Worm (Caenorhabditis elegans) whole organism, midembryonic: ENCODE results near the gene F07H5.13.

ENCODE experiments used
- klf-2 ChIP-seq: fragments of 200-800 bp; sonication (Bioruptor generic); conservative IDR thresholded peaks from 2 replicates; pipeline ENCODE4 v1.3.6; 2022; ENCODE audit warnings: missing genetic modification reagents, missing genetic modification characterization, missing compliant biosample characterization
- ref-1 ChIP-seq: fragments of 200-800 bp; sonication (Bioruptor generic); conservative IDR thresholded peaks from 2 replicates; pipeline ENCODE4 v1.3.6; 2022; ENCODE audit warnings: missing genetic modification reagents, missing genetic modification characterization, missing compliant biosample characterization

DNA sequence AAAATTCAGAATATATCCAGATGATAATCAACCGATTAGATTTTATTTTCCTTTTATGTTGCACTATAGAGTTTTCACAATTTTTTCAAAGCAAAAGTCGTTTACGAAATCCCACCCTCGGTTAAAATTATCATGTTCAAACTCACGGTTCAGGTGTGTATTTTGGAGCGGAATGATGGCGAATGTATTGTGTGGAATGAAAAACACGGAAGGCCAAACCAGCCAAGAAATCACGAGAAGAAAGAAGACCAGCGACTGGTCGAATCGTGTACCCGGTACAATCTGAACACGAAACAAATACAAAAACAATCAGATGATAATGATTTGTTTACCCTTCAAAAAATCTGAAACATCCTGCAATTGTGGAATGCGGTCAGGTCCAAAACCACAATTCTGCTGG lies 27.0 kb upstream of the F07H5.13 start:
- TF ChIP-seq klf-2 = no peak
- no peak for TF ChIP-seq ref-1
